Worm (Caenorhabditis elegans) whole organism, L1 larva: ENCODE data around the gene Y39A1A.20.

ENCODE experiments used
- C34B4.2 ChIP-seq: sonication (generic microtip); optimal IDR thresholded peaks from 2 replicates; lab custom pipeline; 2017; ENCODE audit warnings: mild to moderate bottlenecking, missing genetic modification characterization, missing compliant biosample characterization
- F16B12.6 ChIP-seq: fragments of 150-350 bp; optimal IDR thresholded peaks from 2 replicates; lab custom pipeline; 2014; ENCODE audit warnings: missing biosample characterization, missing genetic modification characterization
- ama-1 ChIP-seq: fragments of 150-350 bp; optimal IDR thresholded peaks from 2 replicates; lab custom pipeline; 2014
- ceh-63 ChIP-seq: fragments of 200-800 bp; sonication (Bioruptor generic); optimal IDR thresholded peaks from 2 replicates; lab custom pipeline; 2018; ENCODE audit warnings: mild to moderate bottlenecking, missing genetic modification characterization, missing compliant biosample characterization
- dpl-1 ChIP-seq, 3 experiments: fragments of 150-350 bp in 2 of 3; sonication (generic microtip) in 1 of 3; optimal IDR thresholded peaks; 2 replicates each; lab custom pipeline; 2014 to 2017; ENCODE audit warnings: missing biosample characterization in 3 of 3, missing genetic modification characterization in 3 of 3, missing genetic modification reagents in 3 of 3
- dsc-1 ChIP-seq: sonication (generic microtip); optimal IDR thresholded peaks from 2 replicates; lab custom pipeline; 2016; ENCODE audit warnings: mild to moderate bottlenecking, missing genetic modification characterization, missing compliant biosample characterization
- efl-1 ChIP-seq, 4 experiments: fragments of 150-350 bp; optimal IDR thresholded peaks in 3 of 4; peaks in 1 of 4; 1 replicate in 1 of 4; 2 replicates in 3 of 4; lab custom pipeline; 2014; ENCODE audit warnings: missing biosample characterization in 2 of 4, missing genetic modification characterization in 2 of 4, missing genetic modification reagents in 2 of 4
- egl-27 ChIP-seq, 2 experiments: fragments of 150-350 bp in 1 of 2; sonication (generic microtip); optimal IDR thresholded peaks; 3 replicates each; lab custom pipeline; 2017 to 2018; ENCODE audit warnings: missing biosample characterization in 2 of 2, missing genetic modification characterization in 2 of 2, missing genetic modification reagents in 2 of 2
- elt-2 ChIP-seq: sonication (generic microtip); optimal IDR thresholded peaks from 2 replicates; lab custom pipeline; 2016; ENCODE audit warnings: missing genetic modification characterization, mild to moderate bottlenecking, inconsistent platforms, missing compliant biosample characterization, missing genetic modification reagents
- elt-3 ChIP-seq, 6 experiments: fragments of 150-350 bp in 1 of 6; sonication (generic microtip); optimal IDR thresholded peaks; 2 replicates each; lab custom pipeline; 2017 to 2018; ENCODE audit warnings: missing biosample characterization in 6 of 6, missing genetic modification characterization in 6 of 6, inconsistent platforms in 1 of 6
- ets-5 ChIP-seq: fragments of 200-800 bp; sonication (Bioruptor generic); IDR thresholded peaks from 2 replicates; pipeline ENCODE4 v1.3.6; 2022; ENCODE audit warnings: missing genetic modification characterization, missing compliant biosample characterization
- fkh-10 ChIP-seq: sonication (generic microtip); optimal IDR thresholded peaks from 2 replicates; lab custom pipeline; 2017; ENCODE audit warnings: missing biosample characterization, missing genetic modification reagents, missing genetic modification characterization
- fkh-4 ChIP-seq: sonication (generic microtip); optimal IDR thresholded peaks from 2 replicates; lab custom pipeline; 2016; ENCODE audit warnings: missing compliant biosample characterization, missing genetic modification characterization, borderline replicate concordance
- fos-1 ChIP-seq: fragments of 150-350 bp; optimal IDR thresholded peaks from 2 replicates; lab custom pipeline; 2014; ENCODE audit warnings: missing biosample characterization, missing genetic modification characterization
- irx-1 ChIP-seq: sonication (generic microtip); optimal IDR thresholded peaks from 2 replicates; lab custom pipeline; 2016; ENCODE audit warnings: missing genetic modification characterization, missing compliant biosample characterization
- jun-1 ChIP-seq: fragments of 150-350 bp; optimal IDR thresholded peaks from 2 replicates; lab custom pipeline; 2014; ENCODE audit warnings: missing biosample characterization, missing genetic modification reagents, missing genetic modification characterization
- lin-14 ChIP-seq: fragments of 200-800 bp; sonication (Bioruptor generic); optimal IDR thresholded peaks from 2 replicates; lab custom pipeline; 2018; ENCODE audit warnings: mild to moderate bottlenecking, missing genetic modification characterization, moderate library complexity, missing compliant biosample characterization
- lin-15B ChIP-seq: fragments of 150-350 bp; sonication (generic microtip); optimal IDR thresholded peaks from 3 replicates; lab custom pipeline; 2014; ENCODE audit warnings: missing biosample characterization, missing genetic modification characterization
- lin-35 ChIP-seq, 2 experiments: fragments of 150-350 bp; optimal IDR thresholded peaks; 2 replicates each; lab custom pipeline; 2014; ENCODE audit warnings: missing biosample characterization in 2 of 2, missing genetic modification characterization in 2 of 2, missing genetic modification reagents in 2 of 2
- lsy-2 ChIP-seq, 2 experiments: fragments of 150-350 bp; optimal IDR thresholded peaks; 2 replicates each; lab custom pipeline; 2014; ENCODE audit warnings: missing biosample characterization in 2 of 2, missing genetic modification characterization in 2 of 2
- mab-9 ChIP-seq: fragments of 200-800 bp; sonication (Bioruptor generic); IDR thresholded peaks from 2 replicates; pipeline ENCODE4 v1.3.6; 2022; ENCODE audit warnings: missing genetic modification reagents, missing genetic modification characterization, missing compliant biosample characterization
- mdl-1 ChIP-seq, 2 experiments: fragments of 150-350 bp; optimal IDR thresholded peaks; 2 replicates each; lab custom pipeline; 2014 to 2017; ENCODE audit warnings: missing biosample characterization in 2 of 2, missing genetic modification characterization in 2 of 2, inconsistent platforms in 1 of 2
- mef-2 ChIP-seq: fragments of 150-350 bp; optimal IDR thresholded peaks from 2 replicates; lab custom pipeline; 2014; ENCODE audit warnings: missing biosample characterization, missing genetic modification characterization
- mep-1 ChIP-seq: fragments of 150-350 bp; optimal IDR thresholded peaks from 2 replicates; lab custom pipeline; 2014; ENCODE audit warnings: missing biosample characterization, missing genetic modification characterization
- nhr-237 ChIP-seq: fragments of 150-350 bp; optimal IDR thresholded peaks from 2 replicates; lab custom pipeline; 2014; ENCODE audit warnings: missing biosample characterization, missing genetic modification characterization
- nhr-47 ChIP-seq: sonication (generic microtip); optimal IDR thresholded peaks from 2 replicates; lab custom pipeline; 2016; ENCODE audit warnings: mild to moderate bottlenecking, missing genetic modification characterization, moderate library complexity, missing compliant biosample characterization
- nhr-76 ChIP-seq: sonication (generic microtip); optimal IDR thresholded peaks from 2 replicates; lab custom pipeline; 2017; ENCODE audit warnings: missing biosample characterization, missing genetic modification characterization
- nhr-85 ChIP-seq: sonication (generic microtip); peaks from one replicate; lab custom pipeline; 2016; ENCODE audit warnings: missing genetic modification characterization, inconsistent platforms, missing compliant biosample characterization
- nhr-90 ChIP-seq: sonication (generic microtip); optimal IDR thresholded peaks from 2 replicates; lab custom pipeline; 2016; ENCODE audit warnings: mild to moderate bottlenecking, missing genetic modification characterization, missing compliant biosample characterization; ENCODE audit not compliant: poor library complexity
- pag-3 ChIP-seq: sonication (generic microtip); optimal IDR thresholded peaks from 2 replicates; lab custom pipeline; 2017; ENCODE audit warnings: missing genetic modification characterization, mild to moderate bottlenecking, missing compliant biosample characterization, antibody characterized with exemption, borderline replicate concordance; ENCODE audit not compliant: insufficient read depth
- pax-3 ChIP-seq: fragments of 200-800 bp; sonication (Bioruptor generic); optimal IDR thresholded peaks from 2 replicates; lab custom pipeline; 2018; ENCODE audit warnings: mild to moderate bottlenecking, missing genetic modification characterization, moderate library complexity, missing compliant biosample characterization
- rnt-1 ChIP-seq: sonication (generic microtip); optimal IDR thresholded peaks from 2 replicates; lab custom pipeline; 2016; ENCODE audit warnings: mild to moderate bottlenecking, missing genetic modification characterization, moderate library complexity, missing compliant biosample characterization
- skn-1 ChIP-seq: fragments of 150-350 bp; optimal IDR thresholded peaks from 2 replicates; lab custom pipeline; 2014; ENCODE audit warnings: missing biosample characterization, missing genetic modification characterization
- snu-23 ChIP-seq: sonication (generic microtip); optimal IDR thresholded peaks from 2 replicates; lab custom pipeline; 2016; ENCODE audit warnings: missing genetic modification characterization, missing compliant biosample characterization
- sox-4 ChIP-seq: sonication (generic microtip); optimal IDR thresholded peaks from 2 replicates; lab custom pipeline; 2016; ENCODE audit warnings: missing genetic modification characterization, missing compliant biosample characterization
- sup-37 ChIP-seq: fragments of 200-800 bp; sonication (Bioruptor generic); optimal IDR thresholded peaks from 2 replicates; lab custom pipeline; 2018; ENCODE audit warnings: mild to moderate bottlenecking, missing genetic modification characterization, missing compliant biosample characterization
- swsn-7 ChIP-seq: sonication (generic microtip); optimal IDR thresholded peaks from 2 replicates; lab custom pipeline; 2016; ENCODE audit warnings: missing genetic modification characterization, missing compliant biosample characterization
- tbx-2 ChIP-seq: sonication (generic microtip); optimal IDR thresholded peaks from 2 replicates; lab custom pipeline; 2016; ENCODE audit warnings: missing genetic modification characterization, missing compliant biosample characterization
- unc-130 ChIP-seq: fragments of 150-350 bp; optimal IDR thresholded peaks from 2 replicates; lab custom pipeline; 2017; ENCODE audit warnings: missing biosample characterization, missing genetic modification characterization, inconsistent platforms
- unc-30 ChIP-seq: sonication (generic microtip); optimal IDR thresholded peaks from 2 replicates; lab custom pipeline; 2017; ENCODE audit warnings: missing biosample characterization, missing genetic modification characterization
- unc-86 ChIP-seq: sonication (generic microtip); optimal IDR thresholded peaks from 2 replicates; lab custom pipeline; 2016; ENCODE audit warnings: missing genetic modification characterization, missing compliant biosample characterization
- vab-15 ChIP-seq: sonication (generic microtip); optimal IDR thresholded peaks from 2 replicates; lab custom pipeline; 2017; ENCODE audit warnings: missing genotype, mild to moderate bottlenecking, missing genetic modification characterization, missing compliant biosample characterization
- xbp-1 ChIP-seq: sonication (generic microtip); optimal IDR thresholded peaks from 2 replicates; lab custom pipeline; 2016; ENCODE audit warnings: missing genetic modification characterization, missing compliant biosample characterization
- zag-1 ChIP-seq: fragments of 150-350 bp; optimal IDR thresholded peaks from 2 replicates; lab custom pipeline; 2014; ENCODE audit warnings: missing biosample characterization, missing genetic modification characterization
- zip-4 ChIP-seq: fragments of 200-800 bp; sonication (Bioruptor generic); optimal IDR thresholded peaks from 2 replicates; lab custom pipeline; 2018; ENCODE audit warnings: mild to moderate bottlenecking, missing genetic modification characterization, moderate library complexity, missing compliant biosample characterization
- ztf-11 ChIP-seq, 2 experiments: sonication (generic microtip); optimal IDR thresholded peaks; 2 replicates each; lab custom pipeline; 2016 to 2017; ENCODE audit warnings: missing genetic modification characterization in 2 of 2, missing biosample characterization in 1 of 2, missing compliant biosample characterization in 1 of 2

Y39A1A.20 gene

DNA sequence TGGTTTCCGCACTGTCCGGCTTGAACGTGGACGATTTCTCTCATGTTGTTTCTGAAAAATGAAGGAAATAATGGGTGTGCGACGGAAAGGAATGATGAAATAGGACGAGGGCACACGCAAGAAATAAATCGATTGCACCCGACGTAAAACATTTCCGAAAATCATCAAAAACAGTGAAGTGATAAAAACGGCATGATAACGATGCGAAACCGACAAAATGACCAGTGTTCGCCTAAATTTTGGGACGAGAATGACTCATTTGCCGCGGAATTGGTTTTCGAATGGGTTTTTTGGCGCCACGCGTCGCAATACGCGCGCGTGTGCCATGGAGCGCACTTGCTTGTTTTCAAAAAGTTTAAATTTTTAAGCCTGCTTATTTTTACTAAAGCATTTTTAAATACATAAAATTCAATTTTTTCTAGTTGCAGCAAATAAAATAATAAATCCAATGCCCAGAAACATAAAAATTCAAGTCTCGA, 42.1 kb upstream of the Y39A1A.20 start, which contains the start of the genes tbb-1 and rib-2 (continued):
- TF ChIP-seq jun-1 (tag; lab: Kevin White, UChicago), result peak; percentile 72
- TF ChIP-seq pax-3 (tag; lab: Kevin White, UChicago), result no peak
- TF ChIP-seq nhr-237, result no peak
- no peak for TF ChIP-seq unc-30
- no peak for TF ChIP-seq dsc-1 (tag; lab: Kevin White, UChicago)
- TF ChIP-seq snu-23, result peak; percentile 76
- no peak for TF ChIP-seq sox-4 (tag; lab: Kevin White, UChicago)
- peak; percentile 55 to 84 for TF ChIP-seq lsy-2 (tag; optimal IDR thresholded peaks at IDR 0.05; lab: Kevin White, UChicago)
- no peak for TF ChIP-seq ztf-11 (tag; optimal IDR thresholded peaks at IDR 0.05; lab: Kevin White, UChicago)
- peak in 1 of 2 experiments; percentile 65 for TF ChIP-seq mdl-1 (tag; optimal IDR thresholded peaks at IDR 0.05; lab: Kevin White, UChicago)
- no peak for TF ChIP-seq mef-2 (tag; lab: Kevin White, UChicago)
- TF ChIP-seq lin-35 (GFP tag; optimal IDR thresholded peaks at IDR 0.05; lab: Kevin White, UChicago), result peak; percentile 90 to 94
- TF ChIP-seq zip-4 (GFP tag; lab: Kevin White, UChicago), result no peak
- peak; percentile 90 for TF ChIP-seq lin-15B (tag; lab: Kevin White, UChicago)
- peak; percentile 78 for TF ChIP-seq mep-1 (tag; lab: Kevin White, UChicago)
- TF ChIP-seq zag-1 (tag; lab: Kevin White, UChicago), result no peak
- TF ChIP-seq elt-3 (tag; optimal IDR thresholded peaks at IDR 0.05; lab: Kevin White, UChicago), result peak in 2 of 6 experiments; percentile 44 to 62
- no peak for TF ChIP-seq mab-9 (GFP tag; lab: Robert Waterston, UW)
- peak; percentile 66 for TF ChIP-seq elt-2
- no peak for TF ChIP-seq sup-37
- TF ChIP-seq egl-27 (tag; optimal IDR thresholded peaks at IDR 0.05; lab: Kevin White, UChicago), result no peak
- TF ChIP-seq xbp-1 (tag; lab: Kevin White, UChicago), result peak; percentile 57
- no peak for TF ChIP-seq C34B4.2 (tag; lab: Kevin White, UChicago)
- TF ChIP-seq tbx-2, result peak; percentile 48
- no peak for TF ChIP-seq fkh-4 (tag; lab: Kevin White, UChicago)
- TF ChIP-seq ets-5 (GFP tag; lab: Robert Waterston, UW), result no peak
- TF ChIP-seq vab-15, result no peak
- TF ChIP-seq unc-130 (tag; lab: Kevin White, UChicago), result peak; percentile 72
- TF ChIP-seq pag-3 (tag; lab: Kevin White, UChicago), result no peak
- TF ChIP-seq nhr-47 (tag; lab: Kevin White, UChicago), result peak; percentile 56
- peak; percentile 72 for TF ChIP-seq F16B12.6 (tag; lab: Kevin White, UChicago)

DNA sequence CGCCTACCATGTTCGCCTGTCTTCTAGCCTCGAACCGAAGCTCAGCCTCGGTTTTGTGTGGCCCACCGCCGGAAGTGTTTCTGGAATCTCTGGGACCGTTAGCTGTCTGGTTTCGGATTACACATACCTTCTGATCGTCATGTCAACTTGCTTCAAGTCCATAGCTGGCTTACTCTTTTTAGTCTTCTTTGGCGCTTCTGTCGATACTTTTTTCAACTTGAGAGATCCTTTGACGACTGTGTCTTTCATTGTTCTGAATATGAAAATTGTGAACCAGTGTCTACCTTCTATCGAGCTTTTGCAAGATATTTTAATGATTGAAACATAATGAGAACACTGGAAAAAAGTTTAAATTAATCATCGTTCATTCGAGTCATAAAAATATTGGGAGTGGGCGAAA, 40.2 kb upstream of the Y39A1A.20 start, which contains the start of gene K01G5.8:
Gene K01G5.8, minus strand, starts transcription at position 255 of the 400 bp plus-strand sequence.
- TF ChIP-seq efl-1 (optimal IDR thresholded peaks at IDR 0.05; lab: Kevin White, UChicago) (no peak), efl-1 (GFP tag; optimal IDR thresholded peaks at IDR 0.05 in 1 of 2; lab: Kevin White, UChicago) (peak in 1 of 2 experiments; percentile 72), ceh-63 (no peak), xbp-1 (tag; lab: Kevin White, UChicago) (no peak)

DNA sequence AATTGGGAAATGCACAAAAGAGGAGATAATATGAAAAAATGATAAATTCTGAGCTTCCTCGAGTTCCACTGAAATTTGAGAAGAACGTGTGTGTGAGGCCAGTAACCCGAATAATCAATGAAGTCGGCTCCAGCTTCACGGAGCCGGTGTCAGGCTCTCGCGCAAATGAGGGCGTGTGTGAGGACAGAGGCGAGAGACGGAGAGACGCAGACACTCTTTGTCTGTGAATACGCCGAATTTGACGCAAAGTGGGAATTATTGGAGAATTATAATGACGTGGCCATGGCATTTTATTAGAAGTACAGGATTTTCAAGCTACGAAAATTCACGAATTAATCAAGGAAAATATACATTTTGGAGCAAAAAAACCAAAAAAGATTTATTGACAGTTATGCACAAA, 39.5 kb upstream of the Y39A1A.20 start:
- TF ChIP-seq mep-1 (tag; lab: Kevin White, UChicago) (peak; percentile 53), C34B4.2 (tag; lab: Kevin White, UChicago) (no peak), nhr-47 (tag; lab: Kevin White, UChicago) (peak; percentile 71), nhr-90 (tag; lab: Kevin White, UChicago) (peak; percentile 17), dsc-1 (tag; lab: Kevin White, UChicago) (peak; percentile 48), xbp-1 (tag; lab: Kevin White, UChicago) (peak; percentile 70), lin-35 (GFP tag; optimal IDR thresholded peaks at IDR 0.05; lab: Kevin White, UChicago) (peak; percentile 64 to 68), rnt-1 (tag; lab: Kevin White, UChicago) (peak; percentile 55), unc-86 (peak; percentile 52), tbx-2 (peak; percentile 57), swsn-7 (peak; percentile 53), fkh-10 (GFP tag; lab: Kevin White, UChicago) (no peak), nhr-76 (no peak), lin-14 (GFP tag; lab: Kevin White, UChicago) (peak; percentile 66), mef-2 (tag; lab: Kevin White, UChicago) (no peak), irx-1 (tag; lab: Kevin White, UChicago) (peak; percentile 6), nhr-85 (tag; lab: Kevin White, UChicago) (peak; percentile 70), fos-1 (peak; percentile 49), skn-1 (tag; lab: Kevin White, UChicago) (peak; percentile 8), dpl-1 (GFP tag; optimal IDR thresholded peaks at IDR 0.05; lab: Kevin White, UChicago) (peak in 2 of 3 experiments; percentile 35 to 66), efl-1 (optimal IDR thresholded peaks at IDR 0.05; lab: Kevin White, UChicago) (peak; percentile 67 to 72), efl-1 (GFP tag; optimal IDR thresholded peaks at IDR 0.05 in 1 of 2; lab: Kevin White, UChicago) (peak in 1 of 2 experiments; percentile 58), mab-9 (GFP tag; lab: Robert Waterston, UW) (no peak), ama-1 (lab: Kevin White, UChicago) (peak; percentile 39), pax-3 (tag; lab: Kevin White, UChicago) (peak; percentile 5), mdl-1 (tag; optimal IDR thresholded peaks at IDR 0.05; lab: Kevin White, UChicago) (peak in 1 of 2 experiments; percentile 24)
